Fruit fly (Drosophila melanogaster): ENCODE data around the gene CG12496.

The CG12496 gene

dm6 chrX:2452734-2453133 is 42.0 kb upstream of the CG12496 start:
- no peak for TF ChIP-seq fru (optimal IDR thresholded peaks at IDR 0.05)
- peak in 1 of 2 experiments; percentile 56 for TF ChIP-seq bsh (GFP tag; optimal IDR thresholded peaks at IDR 0.05)

DNA sequence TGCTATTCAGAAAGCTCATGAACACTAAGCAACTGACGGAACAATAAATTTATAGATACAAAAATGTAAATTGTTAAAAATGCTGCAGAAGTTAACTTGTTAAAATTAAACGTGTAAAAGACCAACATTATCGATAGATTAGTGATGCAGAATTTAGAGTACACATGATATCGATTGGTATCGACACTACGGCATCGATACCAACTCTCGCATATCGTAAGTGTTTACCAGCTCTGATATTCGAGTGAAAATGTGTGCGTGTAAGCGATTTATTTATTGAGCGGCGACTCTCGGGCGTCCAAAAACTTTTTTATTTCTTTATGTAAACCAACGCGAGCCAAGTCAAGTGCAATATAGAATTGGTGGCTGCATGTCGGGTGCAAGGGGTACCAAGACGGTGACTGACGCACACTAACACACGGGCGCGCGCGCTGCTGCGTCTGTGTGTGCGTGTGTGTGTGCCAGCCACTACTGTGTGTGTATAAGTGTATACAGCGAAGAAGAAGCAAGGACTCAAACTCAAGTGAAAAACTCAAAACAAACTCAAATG is 37.1 kb upstream of the CG12496 start, which contains the start of gene z:
Gene z (plus strand): TSS at position 20 of the 550 bp plus-strand sequence.
- TF ChIP-seq NK7.1 (GFP tag; optimal IDR thresholded peaks at IDR 0.05) (no peak), CG4617 (GFP tag; optimal IDR thresholded peaks at IDR 0.05; ENCODE audit: borderline replicate concordance) (peak; percentile 69), CG34224 (GFP tag; IDR thresholded peaks at IDR 0.05; ENCODE audit: partially characterized antibody) (peak; percentile 81), fd102C (GFP tag; optimal IDR thresholded peaks at IDR 0.05) (no peak), CG18476 (GFP tag; optimal IDR thresholded peaks at IDR 0.05) (no peak), CG10959 (GFP tag; IDR thresholded peaks at IDR 0.05) (no peak), Xrp1 (GFP tag; IDR thresholded peaks at IDR 0.05) (no peak), z (GFP tag; IDR thresholded peaks at IDR 0.05) (peak; percentile 100), disco-r (GFP tag; optimal IDR thresholded peaks at IDR 0.05) (no peak), CG7745 (tag; optimal IDR thresholded peaks at IDR 0.05) (no peak), BEAF-32 (GFP tag; optimal IDR thresholded peaks at IDR 0.05) (peak; percentile 96), vnd (GFP tag; IDR thresholded peaks at IDR 0.05; ENCODE audit: partially characterized antibody) (peak; percentile 90), nerfin-2 (GFP tag; IDR thresholded peaks at IDR 0.05; ENCODE audit: partially characterized antibody) (peak; percentile 92), CG12071 (GFP tag; optimal IDR thresholded peaks at IDR 0.05) (no peak), MBD-R2 (GFP tag; IDR thresholded peaks at IDR 0.05) (peak; percentile 50), Nf-YC (tag; optimal IDR thresholded peaks at IDR 0.05) (peak; percentile 29), HLH4C (GFP tag; IDR thresholded peaks at IDR 0.05; ENCODE audit: partially characterized antibody) (peak; percentile 91), CG14441 (GFP tag; IDR thresholded peaks at IDR 0.05) (no peak), seq (GFP tag; IDR thresholded peaks at IDR 0.05) (no peak), kah (GFP tag; optimal IDR thresholded peaks at IDR 0.05) (no peak), CG14860 (GFP tag; IDR thresholded peaks at IDR 0.05; ENCODE audit: partially characterized antibody) (peak; percentile 87), gcm2 (GFP tag; optimal IDR thresholded peaks at IDR 0.05) (no peak), YL-1 (GFP tag; optimal IDR thresholded peaks at IDR 0.05) (peak; percentile 59), CG2875 (GFP tag; optimal IDR thresholded peaks at IDR 0.05) (no peak), ap (GFP tag; IDR thresholded peaks at IDR 0.05) (no peak), CG5180 (GFP tag; optimal IDR thresholded peaks at IDR 0.05) (no peak), Sry-β (GFP tag; optimal IDR thresholded peaks at IDR 0.05) (no peak), CG11504 (tag; optimal IDR thresholded peaks at IDR 0.05) (peak; percentile 38), BtbVII (GFP tag; optimal IDR thresholded peaks at IDR 0.05) (no peak), Jarid2 (GFP tag; optimal IDR thresholded peaks at IDR 0.05) (peak; percentile 18), CG10543 (GFP tag; optimal IDR thresholded peaks at IDR 0.05) (no peak), CG11723 (GFP tag; optimal IDR thresholded peaks at IDR 0.05) (no peak), Pdp1 (GFP tag; optimal IDR thresholded peaks at IDR 0.05) (peak in 1 of 2 experiments; percentile 33), sna (GFP tag; IDR thresholded peaks at IDR 0.05; ENCODE audit: partially characterized antibody) (peak; percentile 84), CG15269 (tag; optimal IDR thresholded peaks at IDR 0.05) (no peak), CG14050 (GFP tag; IDR thresholded peaks at IDR 0.05) (no peak), chinmo (GFP tag; IDR thresholded peaks at IDR 0.05; ENCODE audit: partially characterized antibody) (peak; percentile 88), CG7271 (tag; optimal IDR thresholded peaks at IDR 0.05) (no peak), CG10147 (GFP tag; optimal IDR thresholded peaks at IDR 0.05) (no peak), psq (GFP tag; optimal IDR thresholded peaks at IDR 0.05) (no peak), inv (GFP tag; IDR thresholded peaks at IDR 0.05; ENCODE audit: partially characterized antibody) (peak; percentile 94), dm (GFP tag; optimal IDR thresholded peaks at IDR 0.05) (peak; percentile 33), Mad (GFP tag; optimal IDR thresholded peaks at IDR 0.05) (no peak), CG1647 (GFP tag; optimal IDR thresholded peaks at IDR 0.05) (no peak), CG6689 (GFP tag; IDR thresholded peaks at IDR 0.05) (no peak)

Data from whole organism, embryonic.